Fruit fly (Drosophila melanogaster) whole organism: ENCODE data around the gene APC7.

ENCODE experiments used
- CG8478 ChIP-seq: fragments of >200 bp; optimal IDR thresholded peaks from 2 replicates; lab custom pipeline; 2018; ENCODE audit warnings: inconsistent platforms
- EcR ChIP-seq, 2 experiments: fragments of >200 bp; optimal IDR thresholded peaks; 2 replicates each; lab custom pipeline; 2017; ENCODE audit warnings: missing biosample characterization in 2 of 2, missing genetic modification characterization in 2 of 2, missing genetic modification reagents in 2 of 2
- pan ChIP-seq: fragments of >200 bp; optimal IDR thresholded peaks from 2 replicates; lab custom pipeline; 2017
- psq ChIP-seq: fragments of >200 bp; optimal IDR thresholded peaks from 2 replicates; lab custom pipeline; 2017
- usp ChIP-seq: fragments of >200 bp; optimal IDR thresholded peaks from 2 replicates; lab custom pipeline; 2017; ENCODE audit warnings: missing biosample characterization, missing genetic modification characterization, mixed read lengths

- TF ChIP-seq pan (lab: Kevin White, UChicago) (no peak), usp (GFP tag; lab: Kevin White, UChicago) (no peak), psq (no peak), CG8478 (lab: Kevin White, UChicago) (no peak), EcR (GFP tag; optimal IDR thresholded peaks at IDR 0.05; lab: Kevin White, UChicago) (no peak)
Measured at dm6 chrX:6612509-6612908, 15.6 kb downstream of the APC7 start.
